Fruit fly (Drosophila melanogaster): ENCODE measurements around the gene CG31142.

DNA sequence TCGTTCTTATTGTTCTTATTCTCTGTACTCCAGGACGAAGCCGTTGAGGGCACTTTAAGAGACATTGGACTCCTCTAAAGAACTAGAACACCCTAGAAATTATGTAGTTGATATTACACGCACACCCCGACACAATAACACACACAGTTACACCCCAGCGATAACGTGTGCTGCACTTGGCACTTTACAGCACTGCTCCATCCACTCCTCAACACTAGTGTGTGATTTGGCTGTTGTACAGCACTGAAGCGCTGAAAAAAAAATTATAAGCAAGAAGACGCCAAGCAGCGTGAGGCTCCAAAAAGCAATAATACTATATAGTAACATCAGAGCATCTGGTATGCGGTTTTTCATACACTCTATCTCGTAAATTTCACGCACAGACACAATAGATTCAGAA, 31.8 kb downstream of the CG31142 start:
- TF ChIP-seq fd96Ca (GFP tag; IDR thresholded peaks at IDR 0.05) (no peak), CG9948 (tag; optimal IDR thresholded peaks at IDR 0.05) (no peak), Pif1A (GFP tag; optimal IDR thresholded peaks at IDR 0.05) (no peak), CG13204 (GFP tag; optimal IDR thresholded peaks at IDR 0.05) (no peak), gl (tag; optimal IDR thresholded peaks at IDR 0.05) (no peak)

Data from whole organism, pupa.